Fruit fly (Drosophila melanogaster): ENCODE measurements around the gene CG15005.
A peak's percentile ranks its signal among the peaks of the same experiment; 100 is the strongest.

CG15005 gene

DNA sequence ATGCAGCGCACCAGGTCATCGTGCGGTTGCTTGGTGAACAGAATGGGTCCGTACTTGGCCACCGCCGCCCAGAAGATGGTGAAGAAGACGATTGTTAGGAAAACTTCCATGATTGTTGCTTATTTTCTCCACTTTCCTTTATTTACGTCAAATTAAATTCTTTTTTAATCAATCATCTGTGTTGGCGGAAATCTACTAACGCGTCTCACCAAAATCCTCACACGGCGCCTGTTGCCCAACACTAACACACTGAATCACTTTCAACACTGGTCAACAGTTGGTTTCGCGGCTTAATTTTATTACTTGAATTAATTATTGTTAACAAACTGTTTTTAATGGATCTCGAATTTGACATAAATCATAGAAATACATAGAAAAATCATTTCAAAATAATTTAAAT lies 17.5 kb downstream of the CG15005 start, which contains the start of gene VhaM9.7-c (continued):
- no peak for TF ChIP-seq CG16779 (tag; optimal IDR thresholded peaks at IDR 0.05)
- TF ChIP-seq CG6854 (GFP tag; optimal IDR thresholded peaks at IDR 0.05) = no peak
- TF ChIP-seq OdsH (GFP tag; optimal IDR thresholded peaks at IDR 0.05) = no peak
- no peak for TF ChIP-seq CG1621 (tag; optimal IDR thresholded peaks at IDR 0.05)
- peak; percentile 7 for TF ChIP-seq Eip75B (GFP tag; optimal IDR thresholded peaks at IDR 0.05)
- TF ChIP-seq ss (GFP tag; optimal IDR thresholded peaks at IDR 0.05) = no peak
- TF ChIP-seq CG3919 (GFP tag; optimal IDR thresholded peaks at IDR 0.05) = peak; percentile 41

dm6 chr3L:4185259-4185658 lies 18.9 kb downstream of the CG15005 start:
- TF ChIP-seq CG11294 (GFP tag; IDR thresholded peaks at IDR 0.05) (no peak), CG34406 (GFP tag; optimal IDR thresholded peaks at IDR 0.05) (no peak), CG16779 (tag; optimal IDR thresholded peaks at IDR 0.05) (peak; percentile 6)

DNA sequence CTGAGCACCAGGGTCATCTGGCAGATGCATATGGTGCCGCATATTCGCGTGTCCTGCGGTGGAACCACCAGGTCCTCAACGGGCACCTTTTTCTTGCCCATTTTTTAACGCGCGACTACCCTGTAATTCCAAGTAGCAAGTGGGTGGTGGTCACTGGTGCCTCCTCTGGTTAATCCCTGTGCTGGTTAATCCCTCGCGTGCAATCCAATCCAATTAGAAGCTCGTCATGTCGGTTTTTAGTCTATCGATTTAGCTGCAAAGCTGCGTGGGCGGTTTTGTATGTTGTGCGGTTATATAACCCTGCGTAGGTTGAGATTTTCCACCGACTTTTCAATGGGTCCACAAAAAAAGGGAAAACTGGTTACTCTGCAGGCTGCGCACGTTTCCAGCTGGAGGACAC lies 19.6 kb downstream of the CG15005 start, which contains the start of gene Teh3:
Teh3 (minus strand) TSS at position 101 of the 400 bp plus-strand sequence.
- TF ChIP-seq vri (GFP tag; optimal IDR thresholded peaks at IDR 0.05) (no peak), eg (GFP tag; IDR thresholded peaks at IDR 0.05) (no peak), Lpt (GFP tag; optimal IDR thresholded peaks at IDR 0.05) (no peak), CG1621 (tag; optimal IDR thresholded peaks at IDR 0.05) (no peak), CG8632 (GFP tag; optimal IDR thresholded peaks at IDR 0.05) (no peak), Blimp-1 (GFP tag; optimal IDR thresholded peaks at IDR 0.05) (no peak), salr (GFP tag; optimal IDR thresholded peaks at IDR 0.05) (no peak), dsx (GFP tag; optimal IDR thresholded peaks at IDR 0.05; ENCODE audit: poor library complexity, severe bottlenecking) (no peak), Ets96B (tag; optimal IDR thresholded peaks at IDR 0.05) (no peak), Met (GFP tag; optimal IDR thresholded peaks at IDR 0.05) (no peak), net (GFP tag; optimal IDR thresholded peaks at IDR 0.05) (no peak), Hr4 (GFP tag; optimal IDR thresholded peaks at IDR 0.05) (no peak), fd85E (GFP tag; optimal IDR thresholded peaks at IDR 0.05) (no peak), CG15336 (GFP tag; IDR thresholded peaks at IDR 0.05) (no peak), CG6808 (GFP tag; optimal IDR thresholded peaks at IDR 0.05) (no peak), Hr39 (GFP tag; optimal IDR thresholded peaks at IDR 0.05) (no peak), CG3919 (GFP tag; optimal IDR thresholded peaks at IDR 0.05) (no peak), CG16779 (tag; optimal IDR thresholded peaks at IDR 0.05) (no peak), Eip93F (GFP tag; optimal IDR thresholded peaks at IDR 0.05) (no peak)

DNA sequence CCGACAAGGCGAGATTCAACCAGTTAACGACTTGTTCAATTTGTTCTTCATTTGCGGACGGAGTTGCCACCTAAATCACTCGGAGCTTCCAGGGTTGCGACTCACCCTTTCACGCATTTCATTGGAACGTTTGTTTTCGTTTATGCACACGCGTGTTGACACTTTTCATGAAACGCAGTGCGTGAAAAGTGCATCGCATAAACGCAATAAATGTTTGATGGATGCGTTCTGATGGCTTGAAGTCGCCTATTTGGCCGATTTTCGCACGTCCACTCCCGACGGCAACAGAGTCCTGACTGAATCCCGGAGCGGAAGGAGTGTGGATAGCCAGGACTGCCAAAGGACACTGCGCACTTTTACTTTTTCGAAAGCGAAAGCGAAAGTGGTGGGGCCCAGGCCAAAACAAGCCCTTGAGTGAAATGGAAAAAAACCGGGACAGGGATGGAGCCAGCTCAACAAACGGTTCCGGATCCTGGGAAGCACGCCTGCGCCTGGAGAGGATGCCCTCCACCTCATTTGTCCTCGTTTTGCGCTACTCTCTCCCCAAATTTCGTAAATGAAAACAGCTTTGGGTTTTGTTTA lies 26.1 kb downstream of the CG15005 start, which contains the start of gene Teh4:
Teh4 (minus strand) TSS at position 290 of the 582 bp plus-strand sequence.
- TF ChIP-seq CG8119 (GFP tag; IDR thresholded peaks at IDR 0.05) (0 out of 3 replicates have a peak, but pooled peaks have one; percentile 21), Hr39 (GFP tag; optimal IDR thresholded peaks at IDR 0.05) (no peak), Eip78C (GFP tag) (no peak), CG6808 (GFP tag; optimal IDR thresholded peaks at IDR 0.05) (peak; percentile 61), CG6163 (GFP tag; IDR thresholded peaks at IDR 0.05) (no peak), Ets96B (tag; optimal IDR thresholded peaks at IDR 0.05) (peak; percentile 50), salr (GFP tag; optimal IDR thresholded peaks at IDR 0.05) (peak in 1 of 2 experiments; percentile 25), Eip75B (GFP tag; optimal IDR thresholded peaks at IDR 0.05) (no peak), CG1621 (tag; optimal IDR thresholded peaks at IDR 0.05) (peak; percentile 38), net (GFP tag; optimal IDR thresholded peaks at IDR 0.05) (peak; percentile 5), CG8319 (GFP tag; optimal IDR thresholded peaks at IDR 0.05) (no peak), fd59A (GFP tag; optimal IDR thresholded peaks at IDR 0.05) (peak; percentile 24), CG6792 (GFP tag; optimal IDR thresholded peaks at IDR 0.05) (no peak), ss (GFP tag; optimal IDR thresholded peaks at IDR 0.05) (peak in 1 of 2 experiments; percentile 72), eg (GFP tag; IDR thresholded peaks at IDR 0.05) (0 out of 3 replicates have a peak, but pooled peaks have one; percentile 34), Lpt (GFP tag; optimal IDR thresholded peaks at IDR 0.05) (no peak), fkh (GFP tag; optimal IDR thresholded peaks at IDR 0.05) (no peak), spab (GFP tag; optimal IDR thresholded peaks at IDR 0.05) (peak; percentile 45), svp (GFP tag) (peak; percentile 46), CG7368 (GFP tag; optimal IDR thresholded peaks at IDR 0.05) (no peak), CG9139 (GFP tag; optimal IDR thresholded peaks at IDR 0.05) (peak; percentile 44)

All from whole organism, prepupa.